Worm (Caenorhabditis elegans): ENCODE measurements around the gene snb-5.

DNA sequence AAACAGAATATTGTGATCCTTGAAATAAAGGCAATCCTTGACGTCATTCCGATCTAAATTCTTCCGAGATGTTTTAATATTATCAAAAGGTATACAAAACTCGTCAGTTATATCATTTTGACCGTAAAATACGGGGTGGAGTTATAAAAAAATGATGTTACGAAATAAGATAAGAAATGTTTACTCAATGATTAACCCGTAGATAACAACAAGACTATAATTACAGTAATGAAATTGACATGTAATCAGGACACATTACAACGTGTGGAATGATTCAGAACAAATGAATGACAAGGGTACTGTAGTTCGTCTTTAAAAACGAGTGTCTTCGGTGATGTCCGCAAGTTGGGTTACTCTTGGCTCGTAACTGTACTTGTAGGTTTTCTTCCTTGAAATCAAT, 35.0 kb downstream of the snb-5 start, which contains the start of gene tsp-2:
- peak; percentile 49 for TF ChIP-seq jun-1 (tag; optimal IDR thresholded peaks at IDR 0.05)
- TF ChIP-seq nhr-28 (tag; optimal IDR thresholded peaks at IDR 0.05), result no peak
- TF ChIP-seq nhr-77 (tag; optimal IDR thresholded peaks at IDR 0.05), result no peak
- no peak for TF ChIP-seq sea-2 (GFP tag; optimal IDR thresholded peaks at IDR 0.05)
- no peak for TF ChIP-seq skn-1 (tag; optimal IDR thresholded peaks at IDR 0.05)
- TF ChIP-seq hmg-11 (tag; optimal IDR thresholded peaks at IDR 0.05), result no peak
- no peak for TF ChIP-seq unc-62 (GFP tag; optimal IDR thresholded peaks at IDR 0.05)
- TF ChIP-seq tbx-2 (tag; optimal IDR thresholded peaks at IDR 0.05), result no peak
- TF ChIP-seq lin-39 (tag; optimal IDR thresholded peaks at IDR 0.05), result no peak
- no peak for TF ChIP-seq snpc-4 (tag; optimal IDR thresholded peaks at IDR 0.05)
- peak; percentile 86 for TF ChIP-seq pqm-1 (tag; optimal IDR thresholded peaks at IDR 0.05)
- TF ChIP-seq aly-2 (tag; optimal IDR thresholded peaks at IDR 0.05), result no peak
